Worm (Caenorhabditis elegans) whole organism, midembryonic: ENCODE measurements around the gene grl-18.

Source experiments
- ref-1 ChIP-seq: fragments of 200-800 bp; sonication (Bioruptor generic); conservative IDR thresholded peaks from 2 replicates; pipeline ENCODE4 v1.3.6; 2022; ENCODE audit warnings: missing genetic modification reagents, missing genetic modification characterization, missing compliant biosample characterization
- ztf-23 ChIP-seq: fragments of 200-800 bp; sonication (Bioruptor generic); IDR thresholded peaks from 2 replicates; pipeline ENCODE4 v1.3.6; 2022; ENCODE audit warnings: missing genetic modification reagents, missing genetic modification characterization, missing compliant biosample characterization

DNA sequence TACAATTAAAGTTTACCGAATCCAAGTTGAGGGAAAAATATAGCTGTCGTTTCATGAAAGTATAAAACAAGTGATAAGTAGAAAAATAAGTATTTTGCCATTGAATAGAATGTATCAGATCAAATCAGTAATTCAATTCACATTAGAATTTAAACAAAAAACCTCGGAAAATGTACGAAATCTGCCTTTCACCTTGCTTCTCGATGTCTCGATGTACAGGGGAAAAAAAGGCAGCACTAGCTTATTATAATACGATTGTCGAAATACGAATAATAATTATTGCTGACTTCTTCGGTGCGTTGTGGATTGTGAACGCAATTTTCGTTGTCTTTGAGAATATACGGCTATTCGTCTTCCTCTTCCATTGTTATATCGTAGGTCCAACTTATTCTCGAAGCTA, at the start of gene grl-18:
- TF ChIP-seq ztf-23 (GFP tag; lab: Robert Waterston, UW), result no peak
- no peak for TF ChIP-seq ref-1 (GFP tag; lab: Robert Waterston, UW)
